Worm (Caenorhabditis elegans) whole organism, L4 larva: ENCODE results near the gene vti-1.

Source experiments
- D1046.2 ChIP-seq: fragments of 200-800 bp; sonication (Bioruptor generic); IDR thresholded peaks from 2 replicates; pipeline ENCODE4 v1.3.6; 2022; ENCODE audit warnings: missing genetic modification characterization, missing compliant biosample characterization
- F26F4.8 ChIP-seq: fragments of 200-800 bp; sonication (Bioruptor generic); conservative IDR thresholded peaks from 2 replicates; pipeline ENCODE4 v1.3.6; 2022; ENCODE audit warnings: missing genetic modification characterization, missing compliant biosample characterization
- R02D3.7 ChIP-seq: fragments of 150-350 bp; sonication (generic microtip); optimal IDR thresholded peaks from 3 replicates; lab custom pipeline; 2014; ENCODE audit warnings: missing biosample characterization, missing genetic modification characterization
- T26A8.4 ChIP-seq: fragments of 200-800 bp; sonication (Bioruptor generic); IDR thresholded peaks from 2 replicates; pipeline ENCODE4 v1.3.6; 2022; ENCODE audit warnings: missing genetic modification characterization, missing compliant biosample characterization
- aha-1 ChIP-seq: fragments of 150-350 bp; peaks from one replicate; lab custom pipeline; 2014; ENCODE audit warnings: missing biosample characterization, missing genetic modification characterization
- ceh-32 ChIP-seq: sonication (generic microtip); optimal IDR thresholded peaks from 2 replicates; lab custom pipeline; 2016; ENCODE audit warnings: mild to moderate bottlenecking, missing genetic modification characterization, missing compliant biosample characterization; ENCODE audit not compliant: poor library complexity
- ceh-44 ChIP-seq: fragments of 200-800 bp; sonication (Bioruptor generic); IDR thresholded peaks from 2 replicates; pipeline ENCODE4 v1.3.6; 2022; ENCODE audit warnings: missing genetic modification reagents, missing genetic modification characterization, missing compliant biosample characterization
- ces-1 ChIP-seq: fragments of 150-350 bp; sonication (generic microtip); optimal IDR thresholded peaks from 4 replicates; lab custom pipeline; 2014; ENCODE audit warnings: missing biosample characterization, missing genetic modification reagents, missing genetic modification characterization
- cey-2 ChIP-seq: sonication (generic microtip); optimal IDR thresholded peaks from 3 replicates; lab custom pipeline; 2017; ENCODE audit warnings: missing genetic modification characterization, mild to moderate bottlenecking, missing compliant biosample characterization, antibody characterized with exemption, borderline replicate concordance; ENCODE audit not compliant: insufficient read depth
- ctbp-1 ChIP-seq: fragments of 200-800 bp; sonication (Bioruptor generic); IDR thresholded peaks from 2 replicates; pipeline ENCODE4 v1.3.6; 2022; ENCODE audit warnings: missing genetic modification reagents, missing genetic modification characterization, missing compliant biosample characterization
- daf-19 ChIP-seq: fragments of 200-800 bp; sonication (Bioruptor generic); conservative IDR thresholded peaks from 2 replicates; pipeline ENCODE4 v1.3.6; 2022; ENCODE audit warnings: missing genetic modification characterization, missing compliant biosample characterization
- dmd-6 ChIP-seq: fragments of 200-800 bp; sonication (Bioruptor generic); IDR thresholded peaks from 2 replicates; pipeline ENCODE4 v1.3.6; 2022; ENCODE audit warnings: missing genetic modification reagents, missing genetic modification characterization, missing compliant biosample characterization
- dmd-9 ChIP-seq: fragments of 200-800 bp; sonication (Bioruptor generic); IDR thresholded peaks from 2 replicates; pipeline ENCODE4 v1.3.6; 2022; ENCODE audit warnings: missing genetic modification reagents, missing genetic modification characterization, missing compliant biosample characterization
- dve-1 ChIP-seq: sonication (generic microtip); optimal IDR thresholded peaks from 2 replicates; lab custom pipeline; 2017; ENCODE audit warnings: antibody characterized with exemption, mild to moderate bottlenecking, missing genetic modification characterization, missing compliant biosample characterization; ENCODE audit not compliant: insufficient read depth
- egl-27 ChIP-seq: sonication (generic microtip); optimal IDR thresholded peaks from 3 replicates; lab custom pipeline; 2017; ENCODE audit warnings: missing biosample characterization, missing genetic modification reagents, missing genetic modification characterization
- egl-43 ChIP-seq: fragments of 200-800 bp; sonication (Bioruptor generic); IDR thresholded peaks from 2 replicates; pipeline ENCODE4 v1.3.6; 2022; ENCODE audit warnings: missing genetic modification reagents, missing genetic modification characterization, missing compliant biosample characterization
- hmg-1.1 ChIP-seq: fragments of 200-800 bp; sonication (Bioruptor generic); IDR thresholded peaks from 2 replicates; pipeline ENCODE4 v1.3.6; 2022; ENCODE audit warnings: missing genetic modification reagents, missing genetic modification characterization, missing compliant biosample characterization
- lin-13 ChIP-seq: fragments of 150-350 bp; optimal IDR thresholded peaks from 2 replicates; lab custom pipeline; 2014; ENCODE audit warnings: missing biosample characterization, missing genetic modification reagents, missing genetic modification characterization
- lin-15B ChIP-seq: fragments of 150-350 bp; sonication (generic microtip); optimal IDR thresholded peaks from 3 replicates; lab custom pipeline; 2014; ENCODE audit warnings: missing biosample characterization, missing genetic modification characterization
- lin-38 ChIP-seq: fragments of 200-800 bp; sonication (Bioruptor generic); IDR thresholded peaks from 2 replicates; pipeline ENCODE4 v1.3.6; 2022; ENCODE audit warnings: missing genetic modification reagents, missing genetic modification characterization, missing compliant biosample characterization
- lin-39 ChIP-seq: fragments of 150-350 bp; optimal IDR thresholded peaks from 2 replicates; lab custom pipeline; 2014; ENCODE audit warnings: missing biosample characterization, missing genetic modification reagents, missing genetic modification characterization
- lir-3 ChIP-seq: sonication (generic microtip); optimal IDR thresholded peaks from 2 replicates; lab custom pipeline; 2016; ENCODE audit warnings: mild to moderate bottlenecking, missing genetic modification characterization, missing compliant biosample characterization
- madf-5 ChIP-seq, 2 experiments: fragments of 200-800 bp; sonication (Bioruptor generic); IDR thresholded peaks; 2 replicates each; pipeline ENCODE4 v1.3.6; 2022; ENCODE audit warnings: missing compliant biosample characterization in 2 of 2, missing genetic modification characterization in 2 of 2
- mes-2 ChIP-seq: sonication (generic microtip); optimal IDR thresholded peaks from 2 replicates; lab custom pipeline; 2016; ENCODE audit warnings: missing genotype, mild to moderate bottlenecking, missing genetic modification characterization, missing compliant biosample characterization; ENCODE audit not compliant: poor library complexity, severe bottlenecking
- nhr-102 ChIP-seq: sonication (generic microtip); optimal IDR thresholded peaks from 2 replicates; lab custom pipeline; 2016; ENCODE audit warnings: mild to moderate bottlenecking, missing genetic modification characterization, moderate library complexity, missing compliant biosample characterization
- nhr-111 ChIP-seq: fragments of 200-800 bp; sonication (Bioruptor generic); optimal IDR thresholded peaks from 2 replicates; lab custom pipeline; 2018; ENCODE audit warnings: mild to moderate bottlenecking, missing genetic modification characterization, missing compliant biosample characterization
- nhr-42 ChIP-seq: fragments of 200-800 bp; sonication (Bioruptor generic); IDR thresholded peaks from 2 replicates; pipeline ENCODE4 v1.3.6; 2022; ENCODE audit warnings: missing genetic modification characterization, missing compliant biosample characterization
- nhr-48 ChIP-seq: sonication (generic microtip); optimal IDR thresholded peaks from 2 replicates; lab custom pipeline; 2016; ENCODE audit warnings: mild to moderate bottlenecking, missing genetic modification characterization, missing compliant biosample characterization
- nhr-77 ChIP-seq: fragments of 150-350 bp; optimal IDR thresholded peaks from 2 replicates; lab custom pipeline; 2014; ENCODE audit warnings: missing biosample characterization, missing genetic modification characterization
- snpc-1.2 ChIP-seq: fragments of 200-800 bp; sonication (Bioruptor generic); IDR thresholded peaks from 2 replicates; pipeline ENCODE4 v1.3.6; 2022; ENCODE audit warnings: missing genetic modification reagents, missing genetic modification characterization, missing compliant biosample characterization
- snpc-4 ChIP-seq: fragments of 150-350 bp; optimal IDR thresholded peaks from 2 replicates; lab custom pipeline; 2014; ENCODE audit warnings: missing biosample characterization, missing genetic modification characterization
- spr-3 ChIP-seq: fragments of 200-800 bp; sonication (Bioruptor generic); optimal IDR thresholded peaks from 2 replicates; lab custom pipeline; 2018; ENCODE audit warnings: mild to moderate bottlenecking, missing genetic modification characterization, missing compliant biosample characterization
- unc-62 ChIP-seq, 3 experiments: fragments of 150-350 bp in 1 of 3; sonication (generic microtip); optimal IDR thresholded peaks in 2 of 3; peaks in 1 of 3; 1 replicate in 1 of 3; 2 replicates in 2 of 3; lab custom pipeline; 2014 to 2017; ENCODE audit warnings: missing biosample characterization in 3 of 3, missing genetic modification characterization in 3 of 3, missing genetic modification reagents in 3 of 3, missing genotype in 1 of 3
- vab-7 ChIP-seq: fragments of 200-800 bp; sonication (Bioruptor generic); IDR thresholded peaks from 2 replicates; pipeline ENCODE4 v1.3.6; 2022; ENCODE audit warnings: missing genetic modification reagents, missing genetic modification characterization, missing compliant biosample characterization
- zag-1 ChIP-seq: fragments of 150-350 bp; optimal IDR thresholded peaks from 2 replicates; lab custom pipeline; 2014; ENCODE audit warnings: missing biosample characterization, missing genetic modification characterization
- zip-2 ChIP-seq: fragments of 150-350 bp; optimal IDR thresholded peaks from 2 replicates; lab custom pipeline; 2014; ENCODE audit warnings: missing biosample characterization, missing genetic modification characterization

vti-1 gene

DNA sequence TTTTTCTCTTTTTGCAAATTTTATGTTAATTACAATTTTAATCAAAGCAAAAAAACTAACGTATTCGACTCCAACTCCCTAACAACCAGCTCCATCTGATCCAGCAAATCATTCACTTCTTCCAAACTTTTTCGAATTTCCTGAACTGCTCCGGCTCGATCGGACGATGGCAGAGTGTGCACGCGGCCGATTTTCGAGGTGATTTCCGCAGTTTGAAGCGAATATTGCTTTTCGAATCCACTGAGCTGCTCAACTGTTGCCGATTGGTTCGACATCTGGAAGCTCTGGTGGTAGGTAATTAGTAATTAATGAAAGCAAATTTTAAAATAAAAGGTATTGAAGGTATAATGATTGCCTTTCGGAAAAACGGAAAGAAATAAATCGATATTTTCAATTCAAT, at the start of gene vti-1:
TSS of gene vti-1 (minus strand) at position 284 of the 400 bp plus-strand sequence.
- TF ChIP-seq lin-38 (GFP tag; lab: Robert Waterston, UW) (peak; percentile 56), egl-27 (tag; lab: Kevin White, UChicago) (no peak)

DNA sequence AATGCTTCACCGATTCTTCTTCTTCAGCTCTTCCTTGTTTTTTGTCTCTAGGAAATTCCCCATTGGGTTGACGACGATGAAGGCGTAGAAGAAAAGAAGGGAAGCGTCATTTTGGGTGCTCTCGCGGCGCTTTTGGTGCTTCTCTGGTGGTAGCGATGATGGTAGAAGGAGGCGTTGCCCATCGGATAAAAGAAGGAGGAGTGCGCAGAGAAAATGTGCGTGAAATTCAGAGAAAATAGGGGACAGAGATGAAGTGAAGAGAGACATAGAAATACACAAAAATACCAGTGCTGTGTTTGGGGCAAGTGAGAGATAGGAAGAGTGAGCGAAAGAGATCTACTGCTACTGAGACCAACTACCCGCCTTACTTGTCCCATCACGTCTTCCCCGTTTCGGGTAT, 40.4 kb upstream of the vti-1 start, which contains the start of gene oig-5:
TSS of gene oig-5 (plus strand) at position 301 of the 400 bp plus-strand sequence.
- TF ChIP-seq ceh-32 (tag; lab: Kevin White, UChicago) (no peak), ceh-44 (GFP tag; lab: Robert Waterston, UW) (no peak), cey-2 (no peak), unc-62 (GFP tag; optimal IDR thresholded peaks at IDR 0.05 in 1 of 2; lab: Kevin White, UChicago) (no peak), unc-62 (tag; optimal IDR thresholded peaks at IDR 0.05; lab: Kevin White, UChicago) (no peak), lin-13 (GFP tag; lab: Kevin White, UChicago) (no peak), ctbp-1 (GFP tag; lab: Robert Waterston, UW) (no peak)

DNA sequence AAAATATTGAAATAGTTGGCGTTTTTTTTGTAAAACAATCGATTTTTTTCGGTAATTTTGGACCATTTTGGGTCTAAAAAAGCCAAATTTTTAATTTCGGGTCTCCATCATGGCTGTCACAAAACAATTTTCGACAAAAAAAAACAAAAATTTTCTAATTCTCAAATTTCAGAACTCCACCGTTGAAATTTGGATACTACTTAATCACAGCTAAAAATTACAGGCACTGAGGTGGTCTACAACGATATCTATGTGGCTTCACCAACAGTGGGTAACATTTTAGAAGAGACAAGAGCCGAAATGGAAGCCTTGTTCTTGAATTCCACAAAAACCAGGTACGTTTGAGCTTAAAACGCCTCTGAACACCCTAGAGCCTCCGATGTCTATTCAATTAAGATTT, 35.9 kb upstream of the vti-1 start, which contains the start of gene Y57G11C.1142:
TSS of gene Y57G11C.1142 (plus strand) at position 301 of the 400 bp plus-strand sequence.
- TF ChIP-seq snpc-1.2 (GFP tag; lab: Robert Waterston, UW) (no peak), ceh-44 (GFP tag; lab: Robert Waterston, UW) (no peak), mes-2 (tag; lab: Kevin White, UChicago) (no peak), lin-39 (tag; lab: Kevin White, UChicago) (no peak), zag-1 (no peak), aha-1 (tag; lab: Kevin White, UChicago) (no peak), nhr-102 (tag; lab: Kevin White, UChicago) (no peak), lin-38 (GFP tag; lab: Robert Waterston, UW) (no peak), daf-19 (no peak), vab-7 (no peak), egl-43 (no peak), dmd-6 (GFP tag; lab: Robert Waterston, UW) (no peak)

DNA sequence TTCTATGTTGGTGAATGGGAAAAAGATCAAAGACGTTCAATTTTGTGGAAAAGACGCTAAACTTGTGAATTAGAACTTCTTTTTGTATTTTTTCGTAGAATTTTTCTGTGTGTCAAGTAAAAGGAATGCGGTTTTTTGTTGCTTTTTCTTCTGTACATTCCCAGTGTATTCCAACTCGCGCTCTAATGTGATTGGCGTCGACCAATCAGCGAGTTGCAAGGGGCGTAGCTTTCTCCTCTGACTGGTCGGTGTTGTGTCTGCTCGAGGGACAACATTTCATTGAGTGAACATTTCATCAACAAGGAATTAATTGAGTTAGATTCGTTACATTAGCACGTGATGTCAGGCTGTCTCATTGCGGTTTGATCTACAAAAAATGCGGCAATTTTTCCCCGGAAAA, 34.5 kb upstream of the vti-1 start:
- TF ChIP-seq snpc-4 (tag; lab: Kevin White, UChicago): no peak
- no peak for TF ChIP-seq nhr-48 (tag; lab: Kevin White, UChicago)

DNA sequence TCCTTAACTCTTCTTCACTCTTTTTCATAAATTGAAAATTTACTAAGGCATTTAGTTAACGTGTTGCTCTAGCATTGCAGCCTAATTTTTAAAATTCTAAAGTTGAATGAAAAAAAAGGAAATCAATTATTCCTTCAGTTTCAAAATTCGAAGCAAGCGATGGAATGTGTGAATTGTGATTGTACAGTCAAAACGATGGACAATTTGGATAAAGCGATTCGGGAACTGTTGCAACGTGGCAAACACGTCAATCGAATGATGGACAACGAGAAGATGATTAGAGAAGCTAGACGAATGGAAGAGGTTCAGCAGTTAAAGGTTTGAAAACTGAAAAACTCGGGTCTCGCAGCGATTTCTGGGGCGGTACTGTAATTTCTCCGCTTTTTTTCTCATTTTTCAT, 32.7 kb upstream of the vti-1 start, which contains the start of gene Y57G11C.14:
TSS of gene Y57G11C.14 (plus strand) at position 126 of the 400 bp plus-strand sequence.
- TF ChIP-seq dve-1 (tag; lab: Kevin White, UChicago) (no peak), D1046.2 (GFP tag; lab: Robert Waterston, UW) (0 out of 2 replicates have a peak, but pooled peaks have one; percentile 47), nhr-42 (GFP tag; lab: Robert Waterston, UW) (0 out of 2 replicates have a peak, but pooled peaks have one; percentile 11), lin-38 (GFP tag; lab: Robert Waterston, UW) (peak; percentile 41), T26A8.4 (GFP tag; lab: Robert Waterston, UW) (0 out of 2 replicates have a peak, but pooled peaks have one; percentile 27), snpc-1.2 (GFP tag; lab: Robert Waterston, UW) (peak; percentile 60; the same call in 1 of the 2 replicates), cey-2 (no peak)

DNA sequence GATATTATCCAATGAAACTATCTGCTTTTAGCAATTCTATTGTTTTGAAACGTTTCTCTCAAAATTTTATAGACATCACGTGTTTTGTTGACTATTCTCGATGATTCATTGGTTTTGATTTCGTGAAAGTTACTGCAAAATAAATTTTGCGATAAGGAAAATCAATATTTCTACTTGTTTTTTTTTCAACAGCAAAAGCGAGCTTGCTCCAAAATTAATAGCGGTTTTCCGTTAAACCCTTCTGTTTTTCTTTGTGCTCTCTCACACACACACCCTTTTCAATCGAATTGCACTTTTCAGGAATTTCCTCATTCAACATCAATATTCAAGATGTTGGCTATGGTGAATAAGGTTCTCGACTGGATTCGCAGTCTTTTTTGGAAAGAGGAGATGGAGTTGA, 31.4 kb upstream of the vti-1 start, which contains the start of gene arl-8:
TSS of gene arl-8 (plus strand) at position 301 of the 400 bp plus-strand sequence.
- TF ChIP-seq hmg-1.1 (GFP tag; lab: Robert Waterston, UW): 0 out of 2 replicates have a peak, but pooled peaks have one; percentile 0
- no peak for TF ChIP-seq lir-3 (tag; lab: Kevin White, UChicago)

DNA sequence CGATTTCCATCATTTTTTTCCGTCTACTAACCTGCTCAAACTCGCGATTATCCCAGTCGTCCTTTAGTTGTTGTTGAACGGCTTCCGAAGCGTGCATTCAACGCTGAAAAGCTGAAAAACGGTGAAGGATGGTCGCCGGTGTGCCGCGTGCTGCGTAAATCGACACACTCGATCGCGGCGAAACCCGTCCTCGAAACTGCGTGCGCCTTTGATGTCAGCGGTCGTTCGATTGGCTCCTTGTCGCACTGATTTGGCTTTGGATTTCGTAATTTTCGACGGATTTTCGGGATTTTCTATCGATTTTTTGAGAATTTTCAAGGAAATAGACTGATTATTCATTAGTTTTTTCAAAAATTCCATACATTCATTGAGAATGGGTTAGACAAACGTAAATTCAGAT, 30.9 kb upstream of the vti-1 start, which contains the start of the genes Y57G11C.1147 and nuo-3:
TSS of gene Y57G11C.1147 (minus strand) at position 161 of the 400 bp plus-strand sequence.
TSS of gene nuo-3 (minus strand) at position 191 of the 400 bp plus-strand sequence.
- TF ChIP-seq madf-5 (GFP tag; IDR thresholded peaks at IDR 0.05; lab: Robert Waterston, UW) (no peak), lir-3 (tag; lab: Kevin White, UChicago) (no peak), lin-13 (GFP tag; lab: Kevin White, UChicago) (no peak), zip-2 (no peak), vab-7 (no peak), nhr-111 (no peak), D1046.2 (GFP tag; lab: Robert Waterston, UW) (no peak), nhr-77 (tag; lab: Kevin White, UChicago) (no peak), spr-3 (GFP tag; lab: Kevin White, UChicago) (no peak), dmd-9 (GFP tag; lab: Robert Waterston, UW) (no peak), zag-1 (no peak), dve-1 (tag; lab: Kevin White, UChicago) (no peak), lin-15B (tag; lab: Kevin White, UChicago) (no peak), ctbp-1 (GFP tag; lab: Robert Waterston, UW) (no peak), R02D3.7 (tag; lab: Kevin White, UChicago) (peak; percentile 48), F26F4.8 (no peak), hmg-1.1 (GFP tag; lab: Robert Waterston, UW) (0 out of 2 replicates have a peak, but pooled peaks have one; percentile 14), ces-1 (GFP tag; lab: Kevin White, UChicago) (no peak)
